Fruit fly (Drosophila melanogaster) whole organism, wandering third instar larva: ENCODE data around the gene Act88F.

ENCODE experiments used
- Abd-B ChIP-seq: fragments of >200 bp; optimal IDR thresholded peaks from 2 replicates; lab custom pipeline; 2017; ENCODE audit warnings: missing biosample characterization, missing genetic modification characterization
- CG32264 ChIP-seq: fragments of 200-800 bp; sonication (Bioruptor generic); optimal IDR thresholded peaks from 2 replicates; lab custom pipeline; 2016; ENCODE audit warnings: missing biosample characterization, missing genetic modification characterization
- CrebA ChIP-seq: fragments of 200-800 bp; sonication (Bioruptor generic); optimal IDR thresholded peaks from 2 replicates; lab custom pipeline; 2016; ENCODE audit warnings: missing biosample characterization, mild to moderate bottlenecking, missing genetic modification characterization, borderline replicate concordance
- Dfd ChIP-seq: fragments of >200 bp; optimal IDR thresholded peaks from 2 replicates; lab custom pipeline; 2017; ENCODE audit warnings: missing biosample characterization, missing genetic modification characterization
- Dif ChIP-seq: fragments of 200-275, 200-300 bp; sonication (Bioruptor generic); optimal IDR thresholded peaks from 2 replicates; lab custom pipeline; 2018; ENCODE audit warnings: missing biosample characterization, missing genetic modification characterization; ENCODE audit not compliant: partially characterized antibody
- HLH106 ChIP-seq: fragments of 200-800 bp; optimal IDR thresholded peaks from 3 replicates; lab custom pipeline; 2019; ENCODE audit warnings: missing biosample characterization, mild to moderate bottlenecking, missing genetic modification characterization, moderate library complexity
- Hnf4 ChIP-seq: fragments of 200-800 bp; sonication (Bioruptor generic); optimal IDR thresholded peaks from 2 replicates; lab custom pipeline; 2016; ENCODE audit warnings: missing biosample characterization, mild to moderate bottlenecking, missing genetic modification characterization
- Hr78 ChIP-seq: fragments of >200 bp; optimal IDR thresholded peaks from 2 replicates; lab custom pipeline; 2017; ENCODE audit warnings: missing biosample characterization, missing genetic modification characterization
- Hr83 ChIP-seq: fragments of 200-300 bp; sonication (Bioruptor generic); optimal IDR thresholded peaks from 2 replicates; lab custom pipeline; 2016; ENCODE audit warnings: missing biosample characterization, mild to moderate bottlenecking, missing genetic modification characterization, moderate library complexity; ENCODE audit not compliant: poor library complexity, severe bottlenecking
- Mio ChIP-seq: sonication (Bioruptor generic); optimal IDR thresholded peaks from 2 replicates; lab custom pipeline; 2016; ENCODE audit warnings: missing biosample characterization, missing genetic modification characterization
- Myc ChIP-seq: fragments of >200 bp; optimal IDR thresholded peaks from 2 replicates; lab custom pipeline; 2017
- N ChIP-seq: fragments of >200 bp; optimal IDR thresholded peaks from 2 replicates; lab custom pipeline; 2018; ENCODE audit warnings: missing biosample characterization, missing external identifiers, missing genetic modification characterization
- OdsH ChIP-seq: fragments of 200-800 bp; sonication (Bioruptor generic); optimal IDR thresholded peaks from 2 replicates; lab custom pipeline; 2016; ENCODE audit warnings: missing biosample characterization, mild to moderate bottlenecking, missing genetic modification characterization
- Rel ChIP-seq, 2 experiments: fragments of 200-800 bp; sonication (Bioruptor generic) in 1 of 2; optimal IDR thresholded peaks; 2 replicates in 1 of 2; 3 replicates in 1 of 2; lab custom pipeline; 2016 to 2019; ENCODE audit warnings: mild to moderate bottlenecking in 2 of 2, missing biosample characterization in 2 of 2, missing genetic modification characterization in 2 of 2, moderate library complexity in 1 of 2
- Sp1 ChIP-seq: fragments of 200-800 bp; sonication (Bioruptor generic); optimal IDR thresholded peaks from 3 replicates; lab custom pipeline; 2019; ENCODE audit warnings: missing biosample characterization, mild to moderate bottlenecking, missing genetic modification characterization, moderate library complexity
- brk ChIP-seq: fragments of 200-800 bp; sonication (Bioruptor generic); optimal IDR thresholded peaks from 2 replicates; lab custom pipeline; 2016; ENCODE audit warnings: missing biosample characterization, mild to moderate bottlenecking, missing genetic modification characterization
- dl ChIP-seq, 2 experiments: fragments of 175-275, 200-275 bp in 1 of 2; fragments of 200-275 bp in 1 of 2; sonication (Bioruptor generic); optimal IDR thresholded peaks; lab custom pipeline; 2018; ENCODE audit warnings: mild to moderate bottlenecking in 2 of 2, missing biosample characterization in 2 of 2, missing genetic modification characterization in 2 of 2, moderate library complexity in 2 of 2; ENCODE audit not compliant: partially characterized antibody in 2 of 2, insufficient read depth in 1 of 2
- dmrt93B ChIP-seq: fragments of 200-800 bp; sonication (Bioruptor generic); optimal IDR thresholded peaks from 2 replicates; lab custom pipeline; 2018; ENCODE audit warnings: missing biosample characterization, mild to moderate bottlenecking, missing genetic modification characterization
- ey ChIP-seq: fragments of 200-800 bp; sonication (Bioruptor generic); optimal IDR thresholded peaks from 2 replicates; lab custom pipeline; 2016; ENCODE audit warnings: missing biosample characterization, missing genetic modification characterization
- foxo ChIP-seq, 2 experiments: fragments of 200-800 bp; sonication (Bioruptor generic); optimal IDR thresholded peaks; 2 replicates in 1 of 2; 3 replicates in 1 of 2; lab custom pipeline; 2016 to 2017; ENCODE audit warnings: missing biosample characterization in 2 of 2, missing genetic modification characterization in 2 of 2
- fru ChIP-seq: fragments of 200-800 bp; sonication (Bioruptor generic); optimal IDR thresholded peaks from 3 replicates; lab custom pipeline; 2016; ENCODE audit warnings: missing biosample characterization, mild to moderate bottlenecking, missing genetic modification characterization
- h ChIP-seq: fragments of 200-800 bp; sonication (Bioruptor generic); optimal IDR thresholded peaks from 3 replicates; lab custom pipeline; 2016; ENCODE audit warnings: missing biosample characterization, mild to moderate bottlenecking, missing genetic modification characterization
- jim ChIP-seq: fragments of 175-275, 200-325 bp; sonication (Bioruptor generic); optimal IDR thresholded peaks from 2 replicates; lab custom pipeline; 2016; ENCODE audit warnings: missing biosample characterization, mild to moderate bottlenecking, missing genetic modification characterization
- lola ChIP-seq: fragments of >200 bp; optimal IDR thresholded peaks from 2 replicates; lab custom pipeline; 2017; ENCODE audit warnings: missing biosample characterization, missing genetic modification characterization
- pan ChIP-seq: fragments of >200 bp; optimal IDR thresholded peaks from 2 replicates; lab custom pipeline; 2017
- psq ChIP-seq: fragments of 200-800 bp; sonication (Bioruptor generic); optimal IDR thresholded peaks from 3 replicates; lab custom pipeline; 2017; ENCODE audit warnings: missing biosample characterization, mild to moderate bottlenecking, missing genetic modification characterization, moderate library complexity
- rgr ChIP-seq: fragments of 200-800 bp; sonication (Bioruptor generic); optimal IDR thresholded peaks from 3 replicates; lab custom pipeline; 2016; ENCODE audit warnings: missing biosample characterization, mild to moderate bottlenecking, missing genetic modification characterization
- sage ChIP-seq: fragments of 200-800 bp; sonication (Bioruptor generic); optimal IDR thresholded peaks from 2 replicates; lab custom pipeline; 2016; ENCODE audit warnings: missing biosample characterization, mild to moderate bottlenecking, missing genetic modification characterization
- sv ChIP-seq: fragments of 200-800 bp; sonication (Bioruptor generic); optimal IDR thresholded peaks from 3 replicates; lab custom pipeline; 2016; ENCODE audit warnings: missing biosample characterization, missing genetic modification characterization
- tai ChIP-seq: sonication (Bioruptor generic); optimal IDR thresholded peaks from 2 replicates; lab custom pipeline; 2016; ENCODE audit warnings: missing biosample characterization, missing genetic modification characterization
- usp ChIP-seq: fragments of >200 bp; optimal IDR thresholded peaks from 2 replicates; lab custom pipeline; 2017; ENCODE audit warnings: missing biosample characterization, missing genetic modification characterization
- woc ChIP-seq: sonication (Bioruptor generic); optimal IDR thresholded peaks from 2 replicates; lab custom pipeline; 2016; ENCODE audit warnings: missing biosample characterization, mild to moderate bottlenecking, missing genetic modification characterization

Act88F gene

DNA sequence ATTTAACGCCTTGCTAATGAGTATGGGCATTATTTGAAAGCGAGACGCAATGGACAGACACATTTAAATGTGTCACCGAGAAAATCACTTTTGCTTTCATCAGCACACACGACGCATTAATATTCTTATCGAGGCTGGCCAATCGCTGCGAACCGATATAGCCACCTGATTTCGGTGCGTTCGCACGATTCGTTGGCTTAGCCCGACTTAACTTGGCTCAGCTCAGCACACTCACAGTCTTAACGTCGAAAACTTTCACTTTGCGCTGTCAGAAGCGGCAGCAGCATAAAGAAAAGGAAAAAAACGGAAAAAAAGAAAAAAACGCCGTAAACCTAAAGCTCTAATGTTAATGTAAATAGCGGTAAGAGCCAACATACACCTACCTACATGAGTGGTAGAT lies 9.4 kb upstream of the Act88F start:
- no peak for TF ChIP-seq OdsH (GFP tag; lab: Kevin White, UChicago)
- TF ChIP-seq jim = no peak
- TF ChIP-seq Myc (lab: Kevin White, UChicago) = no peak
- TF ChIP-seq Rel (GFP tag; optimal IDR thresholded peaks at IDR 0.05; lab: Kevin White, UChicago) = no peak
- TF ChIP-seq Rel (tag; optimal IDR thresholded peaks at IDR 0.05; lab: Kevin White, UChicago) = no peak
- no peak for TF ChIP-seq CrebA (GFP tag; lab: Kevin White, UChicago)
- no peak for TF ChIP-seq Hnf4
- TF ChIP-seq Mio = no peak

DNA sequence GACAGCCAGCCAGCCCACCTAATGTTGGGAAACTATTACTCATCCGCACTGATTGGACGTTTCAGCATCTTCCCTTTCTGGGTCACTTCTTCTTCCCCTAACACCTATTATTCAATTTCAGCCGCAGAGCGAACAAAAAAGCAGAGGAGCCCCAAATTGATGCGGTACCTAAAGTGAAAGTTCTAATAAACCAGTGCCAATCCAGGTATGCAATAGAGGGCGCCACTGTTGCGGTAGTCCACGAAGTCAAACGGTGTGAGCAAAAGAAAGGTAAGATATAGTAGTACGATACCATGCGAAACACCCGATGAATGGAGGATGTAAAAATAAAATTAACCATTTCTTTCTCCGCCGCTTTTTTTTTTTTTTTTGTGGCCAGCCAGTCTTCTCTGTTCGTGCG lies 8.6 kb upstream of the Act88F start:
- TF ChIP-seq lola (GFP tag; lab: Kevin White, UChicago) (no peak), foxo (GFP tag; optimal IDR thresholded peaks at IDR 0.05; lab: Kevin White, UChicago) (no peak), Abd-B (no peak), dmrt93B (no peak), brk (GFP tag; lab: Kevin White, UChicago) (no peak), tai (GFP tag; lab: Kevin White, UChicago) (no peak), Dif (GFP tag; lab: Kevin White, UChicago) (no peak), Hr83 (GFP tag; lab: Kevin White, UChicago) (no peak), N (no peak), fru (GFP tag; lab: Kevin White, UChicago) (no peak)

DNA sequence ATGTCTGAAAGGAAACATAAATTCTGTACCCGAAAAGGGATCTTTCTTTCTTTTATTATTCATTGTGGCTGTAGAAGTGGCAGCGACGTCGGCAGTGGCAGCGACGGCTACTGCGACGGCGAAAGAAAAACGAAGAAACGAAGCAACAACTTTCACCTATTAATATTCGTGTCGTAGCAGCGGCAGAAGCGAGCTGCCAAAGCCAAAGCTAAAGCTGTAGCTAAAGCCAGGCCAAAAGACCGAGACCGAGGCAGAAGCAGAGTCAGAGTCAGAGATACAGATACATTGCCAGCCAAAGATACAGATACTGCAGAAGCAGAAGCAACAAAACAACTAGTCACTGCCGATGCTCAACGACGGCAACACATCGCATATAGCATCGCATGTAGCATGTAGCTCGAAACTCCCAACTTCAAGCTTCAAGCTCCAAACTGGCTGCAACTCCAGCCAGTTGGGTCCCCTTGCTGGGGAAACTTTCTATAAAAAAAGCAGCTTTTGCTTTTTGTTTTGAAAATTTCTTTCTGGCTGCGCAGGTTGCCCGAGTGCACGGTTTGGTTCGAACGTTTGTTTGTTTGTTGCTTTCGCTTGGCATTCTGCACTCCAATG lies 6.3 kb upstream of the Act88F start:
- TF ChIP-seq jim (no peak), pan (no peak), Mio (no peak), Hr83 (GFP tag; lab: Kevin White, UChicago) (no peak), fru (GFP tag; lab: Kevin White, UChicago) (no peak), Hr78 (GFP tag; lab: Kevin White, UChicago) (no peak), tai (GFP tag; lab: Kevin White, UChicago) (no peak), dl (GFP tag; optimal IDR thresholded peaks at IDR 0.05; lab: Kevin White, UChicago; ENCODE audit: insufficient read depth in 1 of 2, partially characterized antibody in 2 of 2) (no peak), woc (GFP tag; lab: Kevin White, UChicago) (no peak), usp (GFP tag; lab: Kevin White, UChicago) (no peak), sv (no peak), ey (GFP tag; lab: Kevin White, UChicago) (no peak), Sp1 (GFP tag; lab: Kevin White, UChicago) (no peak), dmrt93B (no peak), Abd-B (no peak)

DNA sequence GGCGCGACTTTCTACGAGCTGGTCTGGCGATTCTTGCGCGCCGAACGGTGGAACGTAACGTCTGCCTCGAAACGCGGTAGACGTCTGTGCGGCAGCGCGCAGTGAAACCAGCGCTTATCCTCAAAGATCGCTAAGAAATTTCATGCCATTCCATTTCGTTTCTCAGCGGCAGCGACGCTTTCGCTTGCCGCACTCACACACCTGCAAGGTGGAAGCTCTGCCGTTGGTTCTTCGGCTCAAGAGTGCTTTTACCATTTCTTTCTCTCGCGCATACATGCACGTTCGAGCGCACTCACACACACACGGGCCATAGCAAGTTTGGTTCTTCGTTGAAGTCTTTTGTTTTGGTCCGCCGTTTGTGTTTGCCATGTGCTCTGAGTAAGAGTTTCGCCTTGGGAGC lies 5.1 kb upstream of the Act88F start, which contains the start of gene CG6118:
Gene CG6118, minus strand, starts transcription at position 63 of the 400 bp plus-strand sequence.
- no peak for TF ChIP-seq HLH106
- peak; percentile 10 for TF ChIP-seq psq

DNA sequence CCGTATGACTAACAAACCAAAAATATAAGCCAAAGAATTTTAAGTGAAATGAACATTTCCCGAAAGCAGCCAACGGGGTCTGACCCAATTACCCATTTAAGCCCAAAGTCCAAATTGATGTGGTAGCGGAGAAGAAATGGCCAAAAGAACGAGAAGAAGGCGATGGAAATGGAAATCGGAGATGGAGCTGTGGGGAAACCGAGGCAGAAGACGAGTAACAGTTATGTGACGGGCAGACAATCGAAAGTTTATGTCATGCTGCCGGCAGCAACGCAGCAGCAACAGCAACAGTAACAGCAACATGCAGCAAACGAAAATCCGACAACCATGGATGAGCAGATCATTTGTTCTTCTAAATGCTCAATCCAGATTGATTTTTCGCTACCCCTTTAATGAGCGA lies 3.0 kb upstream of the Act88F start:
- TF ChIP-seq Dfd (GFP tag; lab: Kevin White, UChicago) (no peak), h (GFP tag; lab: Kevin White, UChicago) (no peak), dl (GFP tag; optimal IDR thresholded peaks at IDR 0.05; lab: Kevin White, UChicago; ENCODE audit: insufficient read depth in 1 of 2, partially characterized antibody in 2 of 2) (no peak), sv (no peak), Sp1 (GFP tag; lab: Kevin White, UChicago) (no peak), Mio (no peak), foxo (GFP tag; optimal IDR thresholded peaks at IDR 0.05; lab: Kevin White, UChicago) (no peak), dmrt93B (no peak), brk (GFP tag; lab: Kevin White, UChicago) (no peak), sage (GFP tag; lab: Kevin White, UChicago) (no peak), fru (GFP tag; lab: Kevin White, UChicago) (no peak), rgr (GFP tag; lab: Kevin White, UChicago) (no peak), Hr83 (GFP tag; lab: Kevin White, UChicago) (no peak), Hr78 (GFP tag; lab: Kevin White, UChicago) (no peak), tai (GFP tag; lab: Kevin White, UChicago) (no peak), CG32264 (GFP tag; lab: Kevin White, UChicago) (no peak), ey (GFP tag; lab: Kevin White, UChicago) (no peak)
